Fruit fly (Drosophila melanogaster): ENCODE data around the gene Mpp6.

Gene Mpp6

DNA sequence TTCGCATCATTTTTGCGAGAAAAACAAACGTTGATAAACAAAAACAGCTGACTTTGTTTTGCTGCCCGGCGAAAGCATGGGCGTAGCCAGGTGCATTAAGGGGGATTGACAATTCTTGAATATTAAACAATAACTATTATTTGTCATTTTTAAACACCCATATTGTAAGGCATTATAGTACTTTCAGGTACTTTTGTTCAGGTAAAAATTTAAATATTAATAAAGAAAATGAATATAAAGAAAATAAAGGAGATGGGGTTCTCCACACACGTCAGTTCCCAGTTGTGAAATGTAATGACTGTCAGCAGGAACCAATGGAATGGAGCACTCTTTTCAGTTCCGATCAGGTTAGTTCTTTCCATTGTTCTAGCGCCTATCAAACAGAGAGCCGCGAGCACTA, 2.5 kb downstream of the Mpp6 start, which contains the start of the genes Coq3 and Pld3 (continued):
- 0 out of 3 replicates have a peak, but pooled peaks have one; percentile 36 for TF ChIP-seq sr (GFP tag; IDR thresholded peaks at IDR 0.05)
- peak; percentile 80 for TF ChIP-seq Mad (GFP tag; optimal IDR thresholded peaks at IDR 0.05)
- TF ChIP-seq Max (GFP tag; optimal IDR thresholded peaks at IDR 0.05), result peak; percentile 72
- TF ChIP-seq fd3F (GFP tag; optimal IDR thresholded peaks at IDR 0.05), result peak; percentile 66
- TF ChIP-seq CG30431 (GFP tag; optimal IDR thresholded peaks at IDR 0.05), result peak; percentile 64
- TF ChIP-seq CG7372 (GFP tag; IDR thresholded peaks at IDR 0.05), result 0 out of 2 replicates have a peak, but pooled peaks have one; percentile 28
- TF ChIP-seq CG12155 (GFP tag; optimal IDR thresholded peaks at IDR 0.05), result peak; percentile 88
- no peak for TF ChIP-seq HmgD (GFP tag; optimal IDR thresholded peaks at IDR 0.05)
- no peak for TF ChIP-seq Doc2 (GFP tag; IDR thresholded peaks at IDR 0.05)
- peak; percentile 75 for TF ChIP-seq Usf (GFP tag; optimal IDR thresholded peaks at IDR 0.05)
- TF ChIP-seq trh (GFP tag; optimal IDR thresholded peaks at IDR 0.05), result peak; percentile 19
- TF ChIP-seq CG4854 (GFP tag; optimal IDR thresholded peaks at IDR 0.05), result peak; percentile 61
- peak; percentile 61 for TF ChIP-seq gsb-n (tag; optimal IDR thresholded peaks at IDR 0.05)
- TF ChIP-seq CG16779 (GFP tag; IDR thresholded peaks at IDR 0.05), result peak; percentile 80
- TF ChIP-seq mld (GFP tag; IDR thresholded peaks at IDR 0.05; ENCODE audit: partially characterized antibody), result no peak
- TF ChIP-seq cad (GFP tag; optimal IDR thresholded peaks at IDR 0.05), result no peak
- peak; percentile 75 for TF ChIP-seq gro (GFP tag; optimal IDR thresholded peaks at IDR 0.05)
- peak; percentile 95 for TF ChIP-seq Ets65A (GFP tag)
- TF ChIP-seq Fer2 (tag; optimal IDR thresholded peaks at IDR 0.05), result peak; percentile 71
- peak; percentile 76 for TF ChIP-seq Chrac-16 (GFP tag; optimal IDR thresholded peaks at IDR 0.05)
- TF ChIP-seq CG43689 (GFP tag; IDR thresholded peaks at IDR 0.05), result peak; percentile 73
- peak; percentile 75 for TF ChIP-seq CG1603 (tag; optimal IDR thresholded peaks at IDR 0.05)
- TF ChIP-seq run (tag; optimal IDR thresholded peaks at IDR 0.05), result peak; percentile 46
- peak; percentile 67 for TF ChIP-seq CG1024 (GFP tag; IDR thresholded peaks at IDR 0.05)
- TF ChIP-seq slou (GFP tag; optimal IDR thresholded peaks at IDR 0.05), result peak; percentile 77
- TF ChIP-seq jigr1 (GFP tag; IDR thresholded peaks at IDR 0.05), result no peak
- TF ChIP-seq sens-2 (GFP tag; IDR thresholded peaks at IDR 0.05), result peak; percentile 81
- TF ChIP-seq CG10209 (GFP tag; optimal IDR thresholded peaks at IDR 0.05), result peak; percentile 81
- TF ChIP-seq CG4360 (GFP tag; IDR thresholded peaks at IDR 0.05), result peak; percentile 56; the same call in 1 of the 2 replicates
- peak; percentile 25 for TF ChIP-seq en (GFP tag; optimal IDR thresholded peaks at IDR 0.05)
- peak; percentile 55; the same call in 1 of the 2 replicates for TF ChIP-seq CG4730 (GFP tag; IDR thresholded peaks at IDR 0.05)
- no peak for TF ChIP-seq GATAe (GFP tag; conservative IDR thresholded peaks at IDR 0.05)
- TF ChIP-seq CG1832 (GFP tag; optimal IDR thresholded peaks at IDR 0.05), result no peak
- peak; percentile 82 for TF ChIP-seq CoRest (tag; optimal IDR thresholded peaks at IDR 0.05)
- peak; percentile 84 for TF ChIP-seq CG3281 (GFP tag; optimal IDR thresholded peaks at IDR 0.05)
- no peak for TF ChIP-seq CG16813 (GFP tag; IDR thresholded peaks at IDR 0.05; ENCODE audit: partially characterized antibody)
- peak; percentile 90 for TF ChIP-seq Gug (GFP tag; IDR thresholded peaks at IDR 0.05)
- TF ChIP-seq zf30C (GFP tag; optimal IDR thresholded peaks at IDR 0.05), result no peak
- no peak for TF ChIP-seq yki (optimal IDR thresholded peaks at IDR 0.05)
- peak; percentile 64 for TF ChIP-seq CG12071 (GFP tag; optimal IDR thresholded peaks at IDR 0.05)
- peak; percentile 77 for TF ChIP-seq CG14710 (tag; optimal IDR thresholded peaks at IDR 0.05)
- TF ChIP-seq CG11695 (GFP tag; IDR thresholded peaks at IDR 0.05), result peak; percentile 85
- TF ChIP-seq CG7556 (GFP tag; optimal IDR thresholded peaks at IDR 0.05), result peak; percentile 81
- peak; percentile 92 for TF ChIP-seq CG31441 (GFP tag; IDR thresholded peaks at IDR 0.05)
- peak; percentile 86 for TF ChIP-seq PHDP (tag; optimal IDR thresholded peaks at IDR 0.05)
- peak; percentile 74 for TF ChIP-seq vfl (GFP tag; optimal IDR thresholded peaks at IDR 0.05)
- peak; percentile 75; the same call in 2 of the 3 replicates for TF ChIP-seq CG2889 (GFP tag; IDR thresholded peaks at IDR 0.05)
- TF ChIP-seq Poxn (GFP tag; IDR thresholded peaks at IDR 0.05), result no peak
- no peak for TF ChIP-seq sd (tag; optimal IDR thresholded peaks at IDR 0.05)
- peak; percentile 85 for TF ChIP-seq Hsf (GFP tag; optimal IDR thresholded peaks at IDR 0.05)
- peak; percentile 91 for TF ChIP-seq CG2120 (GFP tag; optimal IDR thresholded peaks at IDR 0.05)
- peak; percentile 69 for TF ChIP-seq CG12942 (GFP tag; optimal IDR thresholded peaks at IDR 0.05)
